Fruit fly (Drosophila melanogaster): ENCODE results near the gene CG7142.

DNA sequence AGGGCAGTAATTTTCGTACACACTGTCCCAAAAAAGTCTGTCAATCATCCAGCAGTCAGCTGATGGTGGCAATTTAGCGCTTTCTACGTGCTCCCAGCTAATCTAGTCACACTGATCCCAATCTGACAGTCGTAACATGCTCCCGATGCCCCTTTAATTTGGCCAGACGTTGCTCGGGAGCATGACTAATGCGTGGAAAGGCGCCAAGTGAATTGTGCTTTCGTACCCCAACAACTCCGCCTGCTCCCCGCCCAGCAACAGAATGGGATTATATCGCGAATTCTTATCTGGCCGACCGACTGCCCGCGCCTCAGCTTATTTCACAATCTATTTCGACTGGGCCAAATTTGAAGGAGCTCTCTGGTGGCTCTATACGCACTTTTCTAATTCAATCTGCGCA, 1.9 kb downstream of the CG7142 start:
- TF ChIP-seq Rx (GFP tag; IDR thresholded peaks at IDR 0.05), result no peak
- no peak for TF ChIP-seq kni (GFP tag; optimal IDR thresholded peaks at IDR 0.05)
- no peak for TF ChIP-seq hb (GFP tag; IDR thresholded peaks at IDR 0.05; ENCODE audit: partially characterized antibody)
- TF ChIP-seq Vsx1 (GFP tag; optimal IDR thresholded peaks at IDR 0.05), result no peak
- TF ChIP-seq psq (GFP tag; optimal IDR thresholded peaks at IDR 0.05), result no peak
